Fruit fly (Drosophila melanogaster) whole organism, embryonic: ENCODE results near the gene SdicB.

ENCODE experiments used
- Abd-B ChIP-seq: fragments of 200-800 bp; sonication (Bioruptor generic); optimal IDR thresholded peaks from 2 replicates; lab custom pipeline; 2018; ENCODE audit warnings: missing biosample characterization, mild to moderate bottlenecking, missing genetic modification characterization, moderate library complexity
- Ada2b ChIP-seq: fragments of 200-800 bp; sonication (Bioruptor generic); IDR thresholded peaks from 2 replicates; pipeline ENCODE4 v1.3.6; 2022; ENCODE audit warnings: missing biosample characterization, missing genetic modification characterization
- Bdp1 ChIP-seq: fragments of 200-800 bp; sonication (Bioruptor generic); optimal IDR thresholded peaks from 3 replicates; lab custom pipeline; 2016; ENCODE audit warnings: missing biosample characterization, missing genetic modification characterization
- Bgb ChIP-seq: fragments of 200-800 bp; sonication (Bioruptor generic); IDR thresholded peaks from 2 replicates; pipeline ENCODE4 v1.3.6; 2022; ENCODE audit warnings: missing biosample characterization, missing genetic modification characterization; ENCODE audit not compliant: partially characterized antibody
- Bteb2 ChIP-seq: fragments of 200-800 bp; sonication (Bioruptor generic); optimal IDR thresholded peaks from 2 replicates; lab custom pipeline; 2016; ENCODE audit warnings: missing biosample characterization, missing genetic modification characterization
- CG11085 ChIP-seq: fragments of 200-800 bp; sonication (Bioruptor generic); IDR thresholded peaks from 2 replicates; pipeline ENCODE4 v1.3.6; 2022; ENCODE audit warnings: missing biosample characterization, missing genetic modification characterization
- CG11504 ChIP-seq: fragments of 200-800 bp; sonication (Bioruptor generic); optimal IDR thresholded peaks from 3 replicates; lab custom pipeline; 2019; ENCODE audit warnings: missing biosample characterization, mild to moderate bottlenecking, missing genetic modification characterization, moderate library complexity
- CG13775 ChIP-seq: fragments of 200-800 bp; sonication (Bioruptor generic); optimal IDR thresholded peaks from 3 replicates; lab custom pipeline; 2017; ENCODE audit warnings: missing biosample characterization, mild to moderate bottlenecking, missing genetic modification characterization
- CG13894 ChIP-seq: fragments of 200-800 bp; sonication (Bioruptor generic); optimal IDR thresholded peaks from 3 replicates; lab custom pipeline; 2018; ENCODE audit warnings: missing biosample characterization, mild to moderate bottlenecking, missing genetic modification characterization, moderate library complexity
- CG15011 ChIP-seq: fragments of 200-800 bp; sonication (Bioruptor generic); optimal IDR thresholded peaks from 3 replicates; lab custom pipeline; 2018; ENCODE audit warnings: missing biosample characterization, mild to moderate bottlenecking, missing genetic modification characterization
- CG15696 ChIP-seq: fragments of 200-800 bp; sonication (Bioruptor generic); optimal IDR thresholded peaks from 2 replicates; lab custom pipeline; 2019; ENCODE audit warnings: missing biosample characterization, mild to moderate bottlenecking, missing genetic modification characterization, moderate library complexity
- CG1603 ChIP-seq: fragments of 200-800 bp; sonication (Bioruptor generic); optimal IDR thresholded peaks from 2 replicates; lab custom pipeline; 2019; ENCODE audit warnings: missing biosample characterization, mild to moderate bottlenecking, missing genetic modification characterization, moderate library complexity
- CG17568 ChIP-seq: fragments of 200-800 bp; sonication (Bioruptor generic); optimal IDR thresholded peaks from 2 replicates; lab custom pipeline; 2018; ENCODE audit warnings: missing biosample characterization, mild to moderate bottlenecking, missing genetic modification characterization, moderate library complexity
- CG17912 ChIP-seq: fragments of 200-800 bp; sonication (Bioruptor generic); optimal IDR thresholded peaks from 2 replicates; lab custom pipeline; 2018; ENCODE audit warnings: missing biosample characterization, mild to moderate bottlenecking, missing genetic modification characterization
- CG1792 ChIP-seq: fragments of 200-800 bp; sonication (Bioruptor generic); optimal IDR thresholded peaks from 2 replicates; lab custom pipeline; 2016; ENCODE audit warnings: missing biosample characterization, missing genetic modification characterization
- CG2129 ChIP-seq: fragments of 200-800 bp; sonication (Bioruptor generic); IDR thresholded peaks from 2 replicates; pipeline ENCODE4 v1.3.6; 2022; ENCODE audit warnings: missing biosample characterization, missing genetic modification characterization; ENCODE audit not compliant: partially characterized antibody
- CG4282 ChIP-seq: fragments of 200-800 bp; sonication (Bioruptor generic); optimal IDR thresholded peaks from 2 replicates; lab custom pipeline; 2016; ENCODE audit warnings: missing biosample characterization, missing genetic modification characterization
- CG7786 ChIP-seq: fragments of 200-800 bp; sonication (Bioruptor generic); optimal IDR thresholded peaks from 2 replicates; lab custom pipeline; 2016; ENCODE audit warnings: missing biosample characterization, missing genetic modification characterization
- CG8924 ChIP-seq: fragments of 200-800 bp; optimal IDR thresholded peaks from 3 replicates; lab custom pipeline; 2019; ENCODE audit warnings: missing biosample characterization, mild to moderate bottlenecking, missing genetic modification characterization, moderate library complexity
- CG9437 ChIP-seq: fragments of 200-800 bp; sonication (Bioruptor generic); optimal IDR thresholded peaks from 2 replicates; lab custom pipeline; 2018; ENCODE audit warnings: missing biosample characterization, mild to moderate bottlenecking, missing genetic modification characterization
- Ets65A ChIP-seq: fragments of 200-800 bp; sonication (Bioruptor generic); peaks from one replicate; lab custom pipeline; 2016; ENCODE audit warnings: missing biosample characterization, missing genetic modification characterization
- Ets97D ChIP-seq: fragments of 200-800 bp; sonication (Bioruptor generic); optimal IDR thresholded peaks from 3 replicates; lab custom pipeline; 2016; ENCODE audit warnings: missing biosample characterization, missing genetic modification characterization
- GATAe ChIP-seq: fragments of 200-800 bp; sonication (Bioruptor generic); conservative IDR thresholded peaks from 2 replicates; pipeline ENCODE4 v1.3.6; 2022; ENCODE audit warnings: missing biosample characterization, missing genetic modification characterization
- HmgD ChIP-seq: fragments of 200-800 bp; sonication (Bioruptor generic); optimal IDR thresholded peaks from 3 replicates; lab custom pipeline; 2016; ENCODE audit warnings: missing biosample characterization, missing genetic modification characterization
- Hmr ChIP-seq: fragments of 200-800 bp; sonication (Bioruptor generic); optimal IDR thresholded peaks from 3 replicates; lab custom pipeline; 2017; ENCODE audit warnings: mild to moderate bottlenecking, missing biosample characterization, missing genetic modification reagents, missing genetic modification characterization
- NFAT ChIP-seq: fragments of 200-800 bp; sonication (Bioruptor generic); IDR thresholded peaks from 2 replicates; pipeline ENCODE4 v1.3.6; 2022; ENCODE audit warnings: missing biosample characterization, missing genetic modification characterization
- Opbp ChIP-seq: fragments of 200-800 bp; sonication (Bioruptor generic); IDR thresholded peaks from 3 replicates; pipeline ENCODE4 v1.3.6; 2022; ENCODE audit warnings: missing biosample characterization, missing genetic modification characterization; ENCODE audit not compliant: partially characterized antibody
- Spps ChIP-seq: fragments of 200-800 bp; sonication (Bioruptor generic); optimal IDR thresholded peaks from 2 replicates; lab custom pipeline; 2018; ENCODE audit warnings: missing biosample characterization, mild to moderate bottlenecking, missing genetic modification characterization
- Xbp1 ChIP-seq: fragments of 200-800 bp; sonication (Bioruptor generic); optimal IDR thresholded peaks from 3 replicates; lab custom pipeline; 2016; ENCODE audit warnings: missing biosample characterization, mild to moderate bottlenecking, missing genetic modification characterization
- bbx ChIP-seq: fragments of 200-800 bp; sonication (Bioruptor generic); IDR thresholded peaks from 2 replicates; pipeline ENCODE4 v1.3.6; 2022; ENCODE audit warnings: missing biosample characterization, missing genetic modification characterization; ENCODE audit not compliant: partially characterized antibody
- cas ChIP-seq: fragments of 200-800 bp; sonication (Bioruptor generic); IDR thresholded peaks from 2 replicates; pipeline ENCODE4 v1.3.6; 2022; ENCODE audit warnings: missing biosample characterization, missing genetic modification characterization
- chm ChIP-seq: fragments of 200-800 bp; sonication (Bioruptor generic); IDR thresholded peaks from 2 replicates; pipeline ENCODE4 v1.3.6; 2022; ENCODE audit warnings: missing biosample characterization, missing genetic modification characterization
- crol ChIP-seq: fragments of 200-800 bp; sonication (Bioruptor generic); IDR thresholded peaks from 2 replicates; pipeline ENCODE4 v1.3.6; 2022; ENCODE audit warnings: missing biosample characterization, missing genetic modification characterization
- dmrt99B ChIP-seq: fragments of 200-800 bp; sonication (Bioruptor generic); optimal IDR thresholded peaks from 2 replicates; lab custom pipeline; 2018; ENCODE audit warnings: missing biosample characterization, mild to moderate bottlenecking, missing genetic modification characterization, moderate library complexity
- gfzf ChIP-seq: fragments of 200-800 bp; sonication (Bioruptor generic); optimal IDR thresholded peaks from 2 replicates; lab custom pipeline; 2016; ENCODE audit warnings: missing biosample characterization, mild to moderate bottlenecking, missing genetic modification characterization, moderate library complexity
- gro ChIP-seq: fragments of 200-800 bp; sonication (Bioruptor generic); optimal IDR thresholded peaks from 2 replicates; lab custom pipeline; 2016; ENCODE audit warnings: missing biosample characterization, missing genetic modification characterization
- ham ChIP-seq: fragments of 200-800 bp; sonication (Bioruptor generic); IDR thresholded peaks from 2 replicates; pipeline ENCODE4 v1.3.6; 2022; ENCODE audit warnings: missing biosample characterization, missing genetic modification characterization
- ind ChIP-seq: fragments of 200-800 bp; sonication (Bioruptor generic); optimal IDR thresholded peaks from 3 replicates; lab custom pipeline; 2016; ENCODE audit warnings: missing biosample characterization, missing genetic modification characterization
- kay ChIP-seq: fragments of 200-800 bp; sonication (Bioruptor generic); optimal IDR thresholded peaks from 2 replicates; lab custom pipeline; 2016; ENCODE audit warnings: missing biosample characterization, missing genetic modification characterization
- knrl ChIP-seq: fragments of 200-800 bp; sonication (Bioruptor generic); IDR thresholded peaks from 3 replicates; pipeline ENCODE4 v1.3.6; 2022; ENCODE audit warnings: missing biosample characterization, missing genetic modification characterization; ENCODE audit not compliant: partially characterized antibody
- lmd ChIP-seq: fragments of 200-800 bp; sonication (Bioruptor generic); IDR thresholded peaks from 2 replicates; pipeline ENCODE4 v1.3.6; 2022; ENCODE audit warnings: missing biosample characterization, missing genetic modification characterization
- nom ChIP-seq: fragments of 200-800 bp; sonication (Bioruptor generic); optimal IDR thresholded peaks from 2 replicates; lab custom pipeline; 2017; ENCODE audit warnings: missing biosample characterization, missing genetic modification characterization, mild to moderate bottlenecking, moderate library complexity, missing genetic modification reagents
- pan ChIP-seq, 4 experiments: fragments of >200 bp in 3 of 4; fragments of 200-800 bp in 1 of 4; sonication (Bioruptor generic) in 1 of 4; optimal IDR thresholded peaks in 3 of 4; IDR thresholded peaks in 1 of 4; 2 replicates each; pipeline versions ENCODE4 v1.3.6 to Lab custom; 2017 to 2022; ENCODE audit warnings: missing biosample characterization in 2 of 4, missing genetic modification characterization in 2 of 4, mixed read lengths in 1 of 4
- pros ChIP-seq: fragments of 200-800 bp; sonication (Bioruptor generic); optimal IDR thresholded peaks from 3 replicates; lab custom pipeline; 2019; ENCODE audit warnings: missing biosample characterization, mild to moderate bottlenecking, missing genetic modification characterization, moderate library complexity
- sob ChIP-seq: fragments of 200-800 bp; sonication (Bioruptor generic); IDR thresholded peaks from 2 replicates; pipeline ENCODE4 v1.3.6; 2022; ENCODE audit warnings: missing biosample characterization, missing genetic modification characterization
- tin ChIP-seq: fragments of 200-800 bp; sonication (Bioruptor generic); optimal IDR thresholded peaks from 3 replicates; lab custom pipeline; 2016; ENCODE audit warnings: missing biosample characterization, missing genetic modification characterization
- wdn ChIP-seq: fragments of 200-800 bp; sonication (Bioruptor generic); IDR thresholded peaks from 2 replicates; pipeline ENCODE4 v1.3.6; 2022; ENCODE audit warnings: missing biosample characterization, missing genetic modification characterization
- zfh1 ChIP-seq: fragments of 200-800 bp; sonication (Bioruptor generic); IDR thresholded peaks from 3 replicates; pipeline ENCODE4 v1.3.6; 2022; ENCODE audit warnings: missing biosample characterization, missing genetic modification characterization

SdicB gene

dm6 chrX:20256849-20257590, 47.6 kb upstream of the SdicB start, which contains the start of gene CG17065 (continued):
- peak; percentile 24; the same call in 1 of the 2 replicates for TF ChIP-seq lmd (GFP tag; lab: Robert Waterston, UW)
- peak; percentile 20 for TF ChIP-seq CG13894 (tag; lab: Kevin White, UChicago)
- TF ChIP-seq dmrt99B (tag; lab: Kevin White, UChicago), result peak; percentile 16
- peak; percentile 41 for TF ChIP-seq Hmr (GFP tag; lab: Kevin White, UChicago)
- TF ChIP-seq CG17568 (GFP tag; lab: Kevin White, UChicago), result no peak
- no peak for TF ChIP-seq CG7786
- TF ChIP-seq CG15011 (GFP tag; lab: Kevin White, UChicago), result no peak
- no peak for TF ChIP-seq kay (GFP tag; lab: Kevin White, UChicago)
- TF ChIP-seq crol, result peak; percentile 60
- TF ChIP-seq Ets97D (GFP tag; lab: Kevin White, UChicago), result peak; percentile 96
- TF ChIP-seq Bgb (GFP tag; lab: Robert Waterston, UW), result 0 out of 2 replicates have a peak, but pooled peaks have one; percentile 20
- peak; percentile 58; the same call in 2 of the 3 replicates for TF ChIP-seq zfh1 (GFP tag; lab: Robert Waterston, UW)
- TF ChIP-seq gro, result peak; percentile 29
- TF ChIP-seq CG1792, result no peak
- peak; percentile 19 for TF ChIP-seq ind
- no peak for TF ChIP-seq ham (GFP tag; lab: Robert Waterston, UW)
- TF ChIP-seq Bdp1 (GFP tag; lab: Kevin White, UChicago), result peak; percentile 12
- TF ChIP-seq CG9437 (GFP tag; lab: Kevin White, UChicago), result peak; percentile 27
- no peak for TF ChIP-seq Opbp (GFP tag; lab: Robert Waterston, UW)
- no peak for TF ChIP-seq nom (GFP tag; lab: Kevin White, UChicago)
- TF ChIP-seq GATAe, result 0 out of 2 replicates have a peak, but pooled peaks have one; percentile 11
- TF ChIP-seq wdn (GFP tag; lab: Robert Waterston, UW), result no peak
- peak; percentile 70 for TF ChIP-seq CG1603
- peak; percentile 23 for TF ChIP-seq Xbp1
- no peak for TF ChIP-seq Ada2b (GFP tag; lab: Robert Waterston, UW)
- no peak for TF ChIP-seq pros (GFP tag; lab: Kevin White, UChicago)
- no peak for TF ChIP-seq CG4282
- no peak for TF ChIP-seq chm (GFP tag; lab: Robert Waterston, UW)
- peak; percentile 20 for TF ChIP-seq CG8924 (tag; lab: Kevin White, UChicago)
- TF ChIP-seq CG13775, result peak; percentile 54
- peak; percentile 35; the same call in 1 of the 2 replicates for TF ChIP-seq sob
- TF ChIP-seq Bteb2 (GFP tag; lab: Kevin White, UChicago), result peak; percentile 25
- TF ChIP-seq CG11085 (GFP tag; lab: Robert Waterston, UW), result 0 out of 2 replicates have a peak, but pooled peaks have one; percentile 26
- TF ChIP-seq CG15696 (tag; lab: Kevin White, UChicago), result peak; percentile 22
- TF ChIP-seq tin (GFP tag; lab: Kevin White, UChicago), result peak; percentile 4
- peak; percentile 56 for TF ChIP-seq HmgD (GFP tag; lab: Kevin White, UChicago)
- peak; percentile 37; the same call in 1 of the 3 replicates for TF ChIP-seq knrl (GFP tag; lab: Robert Waterston, UW)
- TF ChIP-seq CG17912, result no peak
- TF ChIP-seq NFAT (GFP tag; lab: Robert Waterston, UW), result peak; percentile 34; the same call in 1 of the 2 replicates
- no peak for TF ChIP-seq cas (GFP tag; lab: Robert Waterston, UW)
- TF ChIP-seq bbx (GFP tag; lab: Robert Waterston, UW), result 0 out of 2 replicates have a peak, but pooled peaks have one; percentile 25
- TF ChIP-seq pan (optimal IDR thresholded peaks at IDR 0.05; lab: Kevin White, UChicago), result no peak
- TF ChIP-seq pan (GFP tag; optimal IDR thresholded peaks at IDR 0.05 in 1 of 2, IDR thresholded peaks at IDR 0.05 in 1 of 2), result peak in 1 of 2 experiments; percentile 22
- no peak for TF ChIP-seq Spps (tag; lab: Kevin White, UChicago)
- peak; percentile 21 for TF ChIP-seq gfzf
- TF ChIP-seq Abd-B (GFP tag; lab: Kevin White, UChicago), result peak; percentile 22
- TF ChIP-seq CG2129, result no peak
- TF ChIP-seq CG11504 (tag; lab: Kevin White, UChicago), result peak; percentile 50
- peak; percentile 93 for TF ChIP-seq Ets65A (GFP tag; lab: Kevin White, UChicago)
